Fruit fly (Drosophila melanogaster) whole organism, pupa: ENCODE measurements around the gene CG11726.

ENCODE experiments used
- CG10348 ChIP-seq: fragments of 200-800 bp; sonication (Bioruptor generic); IDR thresholded peaks from 2 replicates; pipeline ENCODE4 v1.3.6; 2022; ENCODE audit warnings: missing biosample characterization, missing genetic modification characterization
- CG12605 ChIP-seq: fragments of 200-800 bp; sonication (Bioruptor generic); IDR thresholded peaks from 2 replicates; pipeline ENCODE4 v1.3.6; 2022; ENCODE audit warnings: missing biosample characterization, missing genetic modification characterization
- CG13204 ChIP-seq: fragments of 200-800 bp; sonication (Bioruptor generic); optimal IDR thresholded peaks from 2 replicates; lab custom pipeline; 2018; ENCODE audit warnings: missing biosample characterization, mild to moderate bottlenecking, missing genetic modification characterization, moderate library complexity
- CG14655 ChIP-seq: fragments of 200-800 bp; sonication (Bioruptor generic); optimal IDR thresholded peaks from 3 replicates; lab custom pipeline; 2017; ENCODE audit warnings: mild to moderate bottlenecking, missing biosample characterization, missing genetic modification reagents, missing genetic modification characterization
- CG15710 ChIP-seq: fragments of 200-800 bp; sonication (Bioruptor generic); optimal IDR thresholded peaks from 2 replicates; lab custom pipeline; 2018; ENCODE audit warnings: missing biosample characterization, mild to moderate bottlenecking, missing genetic modification characterization, moderate library complexity
- CG17806 ChIP-seq: fragments of 200-800 bp; sonication (Bioruptor generic); optimal IDR thresholded peaks from 2 replicates; lab custom pipeline; 2018; ENCODE audit warnings: missing biosample characterization, mild to moderate bottlenecking, missing genetic modification characterization, moderate library complexity
- CG32121 ChIP-seq: fragments of 200-800 bp; sonication (Bioruptor generic); IDR thresholded peaks from 2 replicates; pipeline ENCODE4 v1.3.6; 2022; ENCODE audit warnings: missing biosample characterization, missing genetic modification characterization
- CG34367 ChIP-seq: fragments of 200-800 bp; sonication (Bioruptor generic); optimal IDR thresholded peaks from 2 replicates; lab custom pipeline; 2018; ENCODE audit warnings: missing biosample characterization, mild to moderate bottlenecking, missing genetic modification characterization
- CG4496 ChIP-seq: fragments of 200-800 bp; sonication (Bioruptor generic); IDR thresholded peaks from 3 replicates; pipeline ENCODE4 v1.3.6; 2022; ENCODE audit warnings: missing biosample characterization, missing genetic modification characterization
- CG8159 ChIP-seq: fragments of 200-800 bp; sonication (Bioruptor generic); optimal IDR thresholded peaks from 3 replicates; lab custom pipeline; 2018; ENCODE audit warnings: missing biosample characterization, mild to moderate bottlenecking, missing genetic modification characterization, moderate library complexity
- CG8301 ChIP-seq: fragments of 200-800 bp; sonication (Bioruptor generic); optimal IDR thresholded peaks from 2 replicates; lab custom pipeline; 2018; ENCODE audit warnings: missing biosample characterization, mild to moderate bottlenecking, missing genetic modification characterization
- CG9948 ChIP-seq: fragments of 200-800 bp; sonication (Bioruptor generic); optimal IDR thresholded peaks from 2 replicates; lab custom pipeline; 2018; ENCODE audit warnings: missing biosample characterization, mild to moderate bottlenecking, missing genetic modification characterization, moderate library complexity
- D1 ChIP-seq: fragments of 200-800 bp; sonication (Bioruptor generic); optimal IDR thresholded peaks from 2 replicates; lab custom pipeline; 2018; ENCODE audit warnings: missing biosample characterization, mild to moderate bottlenecking, missing genetic modification characterization, moderate library complexity
- EcR ChIP-seq: fragments of 200-800 bp; sonication (Bioruptor generic); optimal IDR thresholded peaks from 3 replicates; lab custom pipeline; 2019; ENCODE audit warnings: missing biosample characterization, missing genetic modification characterization, mild to moderate bottlenecking, moderate library complexity, missing genetic modification reagents
- Ets98B ChIP-seq: fragments of 200-800 bp; sonication (Bioruptor generic); IDR thresholded peaks from 2 replicates; pipeline ENCODE4 v1.3.6; 2022; ENCODE audit warnings: missing biosample characterization, missing genetic modification characterization
- Pif1A ChIP-seq: fragments of 200-800 bp; sonication (Bioruptor generic); optimal IDR thresholded peaks from 3 replicates; lab custom pipeline; 2016; ENCODE audit warnings: missing biosample characterization, missing genetic modification characterization
- Pif1B ChIP-seq: fragments of 200-800 bp; sonication (Bioruptor generic); optimal IDR thresholded peaks from 3 replicates; lab custom pipeline; 2016; ENCODE audit warnings: missing biosample characterization, missing genetic modification characterization
- Snoo ChIP-seq: fragments of 200-800 bp; sonication (Bioruptor generic); optimal IDR thresholded peaks from 3 replicates; lab custom pipeline; 2017; ENCODE audit warnings: missing biosample characterization, mild to moderate bottlenecking, missing genetic modification characterization, inconsistent platforms
- fd96Ca ChIP-seq: fragments of 200-800 bp; sonication (Bioruptor generic); IDR thresholded peaks from 3 replicates; pipeline ENCODE4 v1.3.6; 2022; ENCODE audit warnings: missing biosample characterization, missing genetic modification characterization
- gl ChIP-seq: fragments of 200-800 bp; sonication (Bioruptor generic); optimal IDR thresholded peaks from 2 replicates; lab custom pipeline; 2018; ENCODE audit warnings: missing biosample characterization, mild to moderate bottlenecking, missing genetic modification characterization
- rn ChIP-seq: fragments of 200-800 bp; sonication (Bioruptor generic); IDR thresholded peaks from 2 replicates; pipeline ENCODE4 v1.3.6; 2022; ENCODE audit warnings: missing biosample characterization, missing genetic modification characterization

CG11726 gene

DNA sequence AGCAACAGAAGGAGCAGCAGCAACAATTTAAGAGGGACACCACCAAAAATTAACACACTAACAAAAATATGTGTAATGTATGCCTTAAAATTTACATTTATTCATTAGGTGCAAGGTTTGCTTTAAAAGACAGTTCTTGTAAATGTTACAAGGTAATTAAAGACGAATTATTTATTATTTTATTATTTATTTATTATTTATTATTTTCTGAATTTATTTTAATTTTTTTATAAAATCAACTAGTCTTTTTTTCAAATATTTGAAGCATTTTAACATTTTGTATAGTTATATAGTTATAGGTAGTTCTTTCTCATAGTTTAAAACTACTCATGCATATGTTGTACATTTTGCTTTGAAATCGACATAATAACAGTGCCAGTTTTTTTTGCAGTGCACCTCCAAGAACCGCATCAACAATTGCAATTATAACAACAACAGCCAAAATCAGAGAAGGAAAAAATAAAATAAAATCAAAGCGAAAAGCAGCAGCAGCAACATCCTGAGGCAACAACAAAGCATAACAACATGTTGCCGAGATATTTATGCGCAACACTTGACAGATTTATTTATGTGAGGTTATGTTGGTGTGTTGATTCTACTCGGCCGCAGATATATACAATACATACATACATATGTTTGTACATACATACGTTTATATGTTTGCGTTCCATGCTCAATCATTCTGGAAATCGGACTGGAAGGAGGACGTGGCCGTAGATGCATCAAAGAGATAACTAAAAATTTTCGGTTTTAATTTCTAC lies 20.5 kb upstream of the CG11726 start:
- TF ChIP-seq gl (tag; lab: Kevin White, UChicago) = no peak
- peak; percentile 55 for TF ChIP-seq CG14655 (GFP tag; lab: Kevin White, UChicago)
- TF ChIP-seq CG34367 (tag; lab: Kevin White, UChicago) = peak; percentile 28
- peak; percentile 70 for TF ChIP-seq CG15710
- no peak for TF ChIP-seq CG10348 (GFP tag; lab: Robert Waterston, UW)
- peak; percentile 40 for TF ChIP-seq Snoo (tag; lab: Kevin White, UChicago)
- peak; percentile 30 for TF ChIP-seq Pif1A (GFP tag; lab: Kevin White, UChicago)
- TF ChIP-seq CG8159 = peak; percentile 85
- TF ChIP-seq CG4496 (GFP tag; lab: Robert Waterston, UW) = no peak; the same call in 2 of the 3 replicates
- peak; percentile 69 for TF ChIP-seq CG9948 (tag; lab: Kevin White, UChicago)
- peak; percentile 57 for TF ChIP-seq CG17806 (tag; lab: Kevin White, UChicago)
- no peak for TF ChIP-seq EcR (GFP tag; lab: Kevin White, UChicago)
- peak; percentile 2 for TF ChIP-seq CG8301 (tag; lab: Kevin White, UChicago)
- peak; percentile 57 for TF ChIP-seq D1 (tag; lab: Kevin White, UChicago)
- no peak for TF ChIP-seq rn (GFP tag; lab: Robert Waterston, UW)

DNA sequence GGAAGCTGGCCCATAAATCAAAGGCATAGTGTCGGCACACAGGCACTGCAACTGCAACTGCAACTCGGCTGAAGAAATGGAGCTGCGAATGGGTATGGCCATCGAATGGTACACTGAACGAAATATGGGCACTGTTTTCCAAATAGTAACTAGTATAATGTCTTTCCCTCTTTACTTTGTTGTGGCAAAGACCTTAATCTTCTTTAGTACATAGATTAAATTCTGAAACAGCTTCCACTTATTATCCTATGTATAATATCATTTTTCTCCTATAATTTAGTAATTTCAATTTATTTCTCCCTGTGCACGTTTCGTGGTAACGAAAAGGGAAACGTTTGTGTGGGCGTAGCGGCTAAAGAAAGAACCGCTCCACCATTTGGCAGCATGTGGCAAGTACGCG lies 19.2 kb upstream of the CG11726 start:
- TF ChIP-seq Pif1A (GFP tag; lab: Kevin White, UChicago) (peak; percentile 60), CG17806 (tag; lab: Kevin White, UChicago) (peak; percentile 34), CG9948 (tag; lab: Kevin White, UChicago) (peak; percentile 46), CG15710 (peak; percentile 49), CG34367 (tag; lab: Kevin White, UChicago) (peak; percentile 45), gl (tag; lab: Kevin White, UChicago) (no peak), Snoo (tag; lab: Kevin White, UChicago) (peak; percentile 36), CG13204 (peak; percentile 38), Pif1B (GFP tag; lab: Kevin White, UChicago) (peak; percentile 49), CG14655 (GFP tag; lab: Kevin White, UChicago) (peak; percentile 76), CG8301 (tag; lab: Kevin White, UChicago) (peak; percentile 60), CG4496 (GFP tag; lab: Robert Waterston, UW) (0 out of 3 replicates have a peak, but pooled peaks have one; percentile 50), CG12605 (no peak), CG32121 (peak; percentile 52; the same call in 1 of the 2 replicates), rn (GFP tag; lab: Robert Waterston, UW) (no peak), D1 (tag; lab: Kevin White, UChicago) (no peak), EcR (GFP tag; lab: Kevin White, UChicago) (no peak), fd96Ca (GFP tag; lab: Robert Waterston, UW) (no peak; the same call in 2 of the 3 replicates), CG10348 (GFP tag; lab: Robert Waterston, UW) (no peak), CG8159 (peak; percentile 71), Ets98B (GFP tag; lab: Robert Waterston, UW) (0 out of 2 replicates have a peak, but pooled peaks have one; percentile 23)

- TF ChIP-seq D1 (tag; lab: Kevin White, UChicago) (no peak), CG4496 (GFP tag; lab: Robert Waterston, UW) (0 out of 3 replicates have a peak, but pooled peaks have one; percentile 20)
- TF ChIP-seq, all 21 proteins: peak for 1
These were observed 18.2 kb upstream of the CG11726 start for dm6 chr3L:11376224-11376813.

DNA sequence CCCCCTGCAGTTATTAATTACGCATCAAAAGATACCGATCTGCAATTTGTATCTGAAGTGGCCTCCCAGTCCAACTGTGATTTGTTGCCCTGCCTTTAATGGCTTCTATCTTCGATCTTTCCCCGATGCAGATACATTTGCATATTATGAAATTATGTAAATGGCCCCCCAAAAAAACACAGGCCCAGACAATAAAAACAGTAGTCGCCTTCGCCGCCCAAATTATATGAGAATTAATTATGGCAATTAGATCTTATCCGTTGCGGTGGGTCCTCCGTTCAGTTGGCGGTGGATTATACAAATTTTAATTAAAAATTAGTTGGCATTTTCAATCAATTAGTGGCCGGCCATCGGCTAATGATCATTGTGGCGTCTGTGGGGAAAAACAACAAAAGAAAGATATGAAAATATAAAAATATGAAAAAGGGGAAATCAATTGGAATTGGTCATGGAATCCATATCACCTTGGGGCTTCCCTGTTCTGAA lies 16.0 kb upstream of the CG11726 start:
- TF ChIP-seq CG32121 (no peak), Pif1A (GFP tag; lab: Kevin White, UChicago) (no peak), Pif1B (GFP tag; lab: Kevin White, UChicago) (no peak), D1 (tag; lab: Kevin White, UChicago) (no peak), Ets98B (GFP tag; lab: Robert Waterston, UW) (no peak), gl (tag; lab: Kevin White, UChicago) (no peak), Snoo (tag; lab: Kevin White, UChicago) (no peak), CG9948 (tag; lab: Kevin White, UChicago) (no peak), CG8301 (tag; lab: Kevin White, UChicago) (no peak), CG4496 (GFP tag; lab: Robert Waterston, UW) (no peak), fd96Ca (GFP tag; lab: Robert Waterston, UW) (no peak)

DNA sequence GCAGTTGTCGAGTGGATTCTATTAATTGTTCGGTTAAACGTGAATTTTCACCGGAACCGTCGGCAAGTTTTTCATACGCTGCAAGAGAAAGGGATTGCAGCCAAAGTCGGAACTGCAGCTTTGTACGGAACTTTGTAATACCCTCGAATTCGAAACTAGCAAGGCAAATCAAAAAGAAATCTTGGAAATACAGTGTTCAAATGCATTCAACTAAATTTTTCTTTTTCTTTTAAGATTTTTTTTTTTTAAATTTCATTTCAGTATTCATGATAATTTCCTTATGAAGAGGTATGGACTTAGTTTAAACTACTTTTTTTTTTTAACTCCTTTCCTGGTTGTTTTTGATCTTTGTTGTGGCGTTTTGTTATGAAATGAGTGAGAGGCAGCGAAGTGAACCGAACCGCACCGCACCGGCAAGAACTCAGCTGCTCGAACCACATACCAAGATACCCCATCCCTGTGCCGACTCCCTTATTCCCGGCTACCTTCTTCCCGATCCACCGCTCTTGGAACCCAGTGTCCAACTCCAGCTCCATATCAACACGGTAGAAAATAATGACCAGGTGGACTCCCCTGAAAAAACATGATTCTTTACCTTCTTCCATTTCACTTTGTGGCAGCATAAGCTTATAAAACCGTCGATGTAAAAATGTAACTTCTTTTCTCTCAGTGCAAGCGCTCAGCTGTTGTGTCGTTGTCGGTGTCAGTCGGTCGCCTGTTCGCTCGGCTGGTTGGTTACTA lies 14.6 kb upstream of the CG11726 start:
- TF ChIP-seq EcR (GFP tag; lab: Kevin White, UChicago) = peak; percentile 66
- peak; percentile 88 for TF ChIP-seq fd96Ca (GFP tag; lab: Robert Waterston, UW)
- TF ChIP-seq gl (tag; lab: Kevin White, UChicago) = peak; percentile 84
- peak; percentile 79 for TF ChIP-seq CG14655 (GFP tag; lab: Kevin White, UChicago)
- peak; percentile 59; the same call in 1 of the 2 replicates for TF ChIP-seq rn (GFP tag; lab: Robert Waterston, UW)
- peak; percentile 75 for TF ChIP-seq CG34367 (tag; lab: Kevin White, UChicago)
- peak; percentile 74 for TF ChIP-seq CG15710
- TF ChIP-seq Ets98B (GFP tag; lab: Robert Waterston, UW) = peak; percentile 69
- peak; percentile 71 for TF ChIP-seq CG8301 (tag; lab: Kevin White, UChicago)
- peak; percentile 69 for TF ChIP-seq CG9948 (tag; lab: Kevin White, UChicago)
- TF ChIP-seq CG17806 (tag; lab: Kevin White, UChicago) = peak; percentile 77
- peak; percentile 68 for TF ChIP-seq CG12605
- TF ChIP-seq CG13204 = peak; percentile 84
- peak; percentile 77 for TF ChIP-seq Pif1B (GFP tag; lab: Kevin White, UChicago)
- peak; percentile 57 for TF ChIP-seq D1 (tag; lab: Kevin White, UChicago)
- peak; percentile 79 for TF ChIP-seq CG4496 (GFP tag; lab: Robert Waterston, UW)
- peak; percentile 49; the same call in 1 of the 2 replicates for TF ChIP-seq CG32121
- peak; percentile 85 for TF ChIP-seq Pif1A (GFP tag; lab: Kevin White, UChicago)
- TF ChIP-seq CG8159 = peak; percentile 82
- TF ChIP-seq Snoo (tag; lab: Kevin White, UChicago) = peak; percentile 69
- TF ChIP-seq CG10348 (GFP tag; lab: Robert Waterston, UW) = no peak
